Worm (Caenorhabditis elegans): ENCODE measurements around the gene Y116A8C.463.

Gene Y116A8C.463

ce11 chrIV:16931077-16931476 lies 11.6 kb downstream of the Y116A8C.463 start, which contains the start of gene Y116A8C.49:
Gene Y116A8C.49 (minus strand): TSS chrIV:16931177.
- TF ChIP-seq snpc-4 (tag; optimal IDR thresholded peaks at IDR 0.05) (no peak), ceh-9 (tag; optimal IDR thresholded peaks at IDR 0.05) (no peak), lin-15B (tag; optimal IDR thresholded peaks at IDR 0.05) (no peak), eor-1 (tag; optimal IDR thresholded peaks at IDR 0.05) (no peak), jun-1 (tag; optimal IDR thresholded peaks at IDR 0.05) (no peak), daf-12 (tag; optimal IDR thresholded peaks at IDR 0.05) (no peak), nhr-237 (tag; optimal IDR thresholded peaks at IDR 0.05) (no peak), nhr-43 (tag; optimal IDR thresholded peaks at IDR 0.05; ENCODE audit: poor library complexity, severe bottlenecking) (no peak), egl-5 (tag; optimal IDR thresholded peaks at IDR 0.05) (no peak), elt-3 (tag; optimal IDR thresholded peaks at IDR 0.05) (no peak), elt-1 (tag; optimal IDR thresholded peaks at IDR 0.05) (no peak), aly-2 (tag; optimal IDR thresholded peaks at IDR 0.05) (no peak), ztf-4 (tag; optimal IDR thresholded peaks at IDR 0.05) (no peak), unc-62 (GFP tag; optimal IDR thresholded peaks at IDR 0.05) (no peak), unc-39 (tag; optimal IDR thresholded peaks at IDR 0.05) (no peak), nhr-11 (tag; optimal IDR thresholded peaks at IDR 0.05) (no peak), mml-1 (tag; optimal IDR thresholded peaks at IDR 0.05) (no peak), fkh-2 (tag; optimal IDR thresholded peaks at IDR 0.05) (no peak), nhr-23 (tag; optimal IDR thresholded peaks at IDR 0.05) (no peak)

- TF ChIP-seq fos-1 (tag; optimal IDR thresholded peaks at IDR 0.05): no peak
- no peak for TF ChIP-seq ama-1 (optimal IDR thresholded peaks at IDR 0.05)
- TF ChIP-seq elt-2 (tag; optimal IDR thresholded peaks at IDR 0.05): no peak
- no peak for TF ChIP-seq elt-1 (tag; optimal IDR thresholded peaks at IDR 0.05)
- TF ChIP-seq mml-1 (tag; optimal IDR thresholded peaks at IDR 0.05): no peak
- TF ChIP-seq ceh-9 (tag; optimal IDR thresholded peaks at IDR 0.05): no peak
- no peak for TF ChIP-seq lin-15B (tag; optimal IDR thresholded peaks at IDR 0.05)
- no peak for TF ChIP-seq nhr-77 (tag; optimal IDR thresholded peaks at IDR 0.05)
- no peak for TF ChIP-seq unc-62 (GFP tag; optimal IDR thresholded peaks at IDR 0.05)
- no peak for TF ChIP-seq jun-1 (tag; optimal IDR thresholded peaks at IDR 0.05)
- no peak for TF ChIP-seq skn-1 (tag; optimal IDR thresholded peaks at IDR 0.05)
These were observed 16.5 kb downstream of the Y116A8C.463 start for ce11 chrIV:16936053-16936452.

- TF ChIP-seq nfya-1 (tag; optimal IDR thresholded peaks at IDR 0.05; ENCODE audit: insufficient read depth) (no peak), daf-12 (tag; optimal IDR thresholded peaks at IDR 0.05) (no peak), skn-1 (tag; optimal IDR thresholded peaks at IDR 0.05) (no peak), fkh-2 (tag; optimal IDR thresholded peaks at IDR 0.05) (no peak), nhr-11 (tag; optimal IDR thresholded peaks at IDR 0.05) (no peak), lsy-12 (tag; optimal IDR thresholded peaks at IDR 0.05) (no peak), fkh-10 (GFP tag; optimal IDR thresholded peaks at IDR 0.05) (no peak), nhr-237 (tag; optimal IDR thresholded peaks at IDR 0.05) (no peak), elt-2 (tag; optimal IDR thresholded peaks at IDR 0.05) (no peak), tbx-2 (tag; optimal IDR thresholded peaks at IDR 0.05) (no peak), nhr-23 (tag; optimal IDR thresholded peaks at IDR 0.05) (no peak), ceh-28 (tag; optimal IDR thresholded peaks at IDR 0.05) (no peak), unc-62 (GFP tag; optimal IDR thresholded peaks at IDR 0.05) (no peak), eor-1 (tag; optimal IDR thresholded peaks at IDR 0.05) (no peak), elt-3 (tag; optimal IDR thresholded peaks at IDR 0.05) (no peak), sea-2 (GFP tag; optimal IDR thresholded peaks at IDR 0.05) (no peak), nhr-76 (tag; optimal IDR thresholded peaks at IDR 0.05) (no peak), nhr-28 (tag; optimal IDR thresholded peaks at IDR 0.05) (no peak)
These were observed 19.5 kb downstream of the Y116A8C.463 start, which contains the start of gene Y116A8C.10 for ce11 chrIV:16939001-16939400. Gene Y116A8C.10 (minus strand): TSS chrIV:16939101.

ce11 chrIV:16946746-16947145 lies 27.2 kb downstream of the Y116A8C.463 start, which contains the start of the genes Y116A8C.9 and arf-6:
Gene Y116A8C.9 (minus strand): TSS chrIV:16946800.
Gene arf-6 (plus strand): TSS chrIV:16947120.
- TF ChIP-seq lsy-12 (tag; optimal IDR thresholded peaks at IDR 0.05) (no peak), eor-1 (tag; optimal IDR thresholded peaks at IDR 0.05) (no peak), nfya-1 (tag; optimal IDR thresholded peaks at IDR 0.05; ENCODE audit: insufficient read depth) (peak; percentile 43), lin-39 (tag; optimal IDR thresholded peaks at IDR 0.05) (peak; percentile 11), nhr-12 (tag; optimal IDR thresholded peaks at IDR 0.05) (no peak), elt-2 (tag; optimal IDR thresholded peaks at IDR 0.05) (peak; percentile 25), nhr-77 (tag; optimal IDR thresholded peaks at IDR 0.05) (no peak), egl-27 (tag; optimal IDR thresholded peaks at IDR 0.05) (no peak), R02D3.7 (tag; optimal IDR thresholded peaks at IDR 0.05) (peak; percentile 20), nhr-43 (tag; optimal IDR thresholded peaks at IDR 0.05; ENCODE audit: poor library complexity, severe bottlenecking) (peak; percentile 88), pha-4 (tag; optimal IDR thresholded peaks at IDR 0.05) (peak; percentile 60), jun-1 (tag; optimal IDR thresholded peaks at IDR 0.05) (no peak), fkh-10 (GFP tag; optimal IDR thresholded peaks at IDR 0.05) (no peak), unc-62 (GFP tag; optimal IDR thresholded peaks at IDR 0.05) (no peak), skn-1 (tag; optimal IDR thresholded peaks at IDR 0.05) (no peak), sea-2 (GFP tag; optimal IDR thresholded peaks at IDR 0.05) (no peak), ceh-82 (tag; optimal IDR thresholded peaks at IDR 0.05) (peak; percentile 13), fkh-2 (tag; optimal IDR thresholded peaks at IDR 0.05) (no peak), tbx-2 (tag; optimal IDR thresholded peaks at IDR 0.05) (peak; percentile 10), elt-1 (tag; optimal IDR thresholded peaks at IDR 0.05) (no peak), nhr-25 (tag; optimal IDR thresholded peaks at IDR 0.05) (no peak), nhr-237 (tag; optimal IDR thresholded peaks at IDR 0.05) (no peak), ceh-28 (tag; optimal IDR thresholded peaks at IDR 0.05) (peak; percentile 80), hmg-11 (tag; optimal IDR thresholded peaks at IDR 0.05) (peak; percentile 94), nhr-23 (tag; optimal IDR thresholded peaks at IDR 0.05) (peak; percentile 66), unc-39 (tag; optimal IDR thresholded peaks at IDR 0.05) (no peak), lin-15B (tag; optimal IDR thresholded peaks at IDR 0.05) (peak; percentile 33), snpc-4 (tag; optimal IDR thresholded peaks at IDR 0.05) (peak; percentile 77), nhr-76 (tag; optimal IDR thresholded peaks at IDR 0.05) (no peak)
